Worm (Caenorhabditis elegans): Measurements from ENCODE around the gene K09C4.9.

ce11 chrX:3258842-3259241 is 12.7 kb downstream of the K09C4.9 start, which contains the start of gene lbp-1:
- TF ChIP-seq daf-12 (tag; optimal IDR thresholded peaks at IDR 0.05) (no peak), saeg-2 (GFP tag; IDR thresholded peaks at IDR 0.05) (no peak), lsy-2 (tag; optimal IDR thresholded peaks at IDR 0.05) (no peak), arid-1 (GFP tag; conservative IDR thresholded peaks at IDR 0.05) (no peak), nhr-102 (tag; optimal IDR thresholded peaks at IDR 0.05) (no peak), hlh-30 (tag; optimal IDR thresholded peaks at IDR 0.05; ENCODE audit: insufficient read depth) (no peak), zip-11 (GFP tag; IDR thresholded peaks at IDR 0.05) (no peak), unc-62 (GFP tag; optimal IDR thresholded peaks at IDR 0.05 in 1 of 2) (no peak), unc-62 (tag; optimal IDR thresholded peaks at IDR 0.05) (no peak), mdl-1 (tag; optimal IDR thresholded peaks at IDR 0.05) (no peak), lin-13 (GFP tag; optimal IDR thresholded peaks at IDR 0.05) (no peak), snpc-4 (tag; optimal IDR thresholded peaks at IDR 0.05) (no peak)
